Fruit fly (Drosophila melanogaster): Measurements from ENCODE around the gene CG32795.

DNA sequence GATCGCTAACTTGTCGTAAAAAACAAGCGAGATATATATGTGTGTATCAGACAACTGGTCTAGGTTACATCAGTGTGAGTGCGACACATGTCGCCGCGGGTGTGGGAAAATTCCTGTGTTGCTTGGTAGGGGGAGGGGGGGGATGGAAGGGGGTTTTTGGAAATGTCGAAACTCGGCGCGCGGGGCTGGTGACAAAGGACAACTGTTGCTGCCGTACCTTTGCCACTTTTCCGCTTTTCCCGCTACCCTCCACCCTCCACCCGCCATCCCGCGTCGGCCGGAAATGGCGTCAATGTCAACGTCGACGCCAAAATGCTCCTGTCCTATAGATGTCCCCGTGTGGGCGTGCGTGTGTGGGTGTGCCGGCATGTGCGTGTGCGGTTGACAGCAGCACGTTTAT is 12.6 kb upstream of the CG32795 start:
- TF ChIP-seq CTCF (optimal IDR thresholded peaks at IDR 0.05) (no peak), CG8478 (optimal IDR thresholded peaks at IDR 0.05) (no peak)

Measured in S2 (cell line).